Fruit fly (Drosophila melanogaster): ENCODE data around the gene Nep1.
A peak's percentile ranks its signal among the peaks of the same experiment; 100 is the strongest.

Gene Nep1

dm6 chrX:6068714-6069113, 22.3 kb upstream of the Nep1 start:
- no peak for TF ChIP-seq Ets98B (GFP tag; IDR thresholded peaks at IDR 0.05)
- no peak for TF ChIP-seq CG15710 (tag; optimal IDR thresholded peaks at IDR 0.05)
- TF ChIP-seq CG13204 (GFP tag; optimal IDR thresholded peaks at IDR 0.05) = no peak
- TF ChIP-seq CG17806 (tag; optimal IDR thresholded peaks at IDR 0.05) = no peak
- TF ChIP-seq CG12605 (GFP tag; IDR thresholded peaks at IDR 0.05) = no peak
- TF ChIP-seq CG9948 (tag; optimal IDR thresholded peaks at IDR 0.05) = no peak
- no peak for TF ChIP-seq Pif1A (GFP tag; optimal IDR thresholded peaks at IDR 0.05)
- no peak for TF ChIP-seq CG8159 (tag; optimal IDR thresholded peaks at IDR 0.05)
- no peak for TF ChIP-seq CG34367 (tag; optimal IDR thresholded peaks at IDR 0.05)
- TF ChIP-seq CG10348 (GFP tag; IDR thresholded peaks at IDR 0.05) = no peak
- TF ChIP-seq Pif1B (GFP tag; optimal IDR thresholded peaks at IDR 0.05) = no peak

DNA sequence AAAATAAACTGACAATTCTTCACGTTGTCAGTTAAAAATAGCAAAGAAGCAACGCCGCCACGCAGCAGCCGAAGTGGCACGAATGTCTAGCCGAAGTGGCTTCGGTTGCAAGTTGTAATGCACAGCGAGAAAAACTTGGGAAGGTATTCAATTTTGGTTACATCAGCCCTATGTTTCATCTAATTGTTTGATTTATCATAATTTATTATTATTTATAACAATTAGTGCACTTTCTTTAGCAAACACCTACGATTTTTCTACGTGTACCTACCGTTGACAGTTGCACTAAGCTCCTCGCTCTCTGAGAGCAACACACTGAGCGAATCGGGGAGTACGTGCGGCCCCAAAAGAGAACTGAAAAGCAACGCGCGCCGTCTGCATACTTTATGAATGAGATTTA, 16.2 kb upstream of the Nep1 start, which contains the start of gene Tsp5D:
Tsp5D (minus strand) TSS at position 13 of the 400 bp plus-strand sequence.
- TF ChIP-seq CG14655 (GFP tag; optimal IDR thresholded peaks at IDR 0.05) = peak; percentile 99
- peak; percentile 93 for TF ChIP-seq CG34367 (tag; optimal IDR thresholded peaks at IDR 0.05)
- TF ChIP-seq rn (GFP tag; IDR thresholded peaks at IDR 0.05) = peak; percentile 99
- peak; percentile 52 for TF ChIP-seq Snoo (tag; optimal IDR thresholded peaks at IDR 0.05)
- TF ChIP-seq CG32121 (GFP tag; IDR thresholded peaks at IDR 0.05) = peak; percentile 99
- peak; percentile 90 for TF ChIP-seq Pif1A (GFP tag; optimal IDR thresholded peaks at IDR 0.05)
- peak; percentile 96 for TF ChIP-seq CG8159 (tag; optimal IDR thresholded peaks at IDR 0.05)
- TF ChIP-seq Pif1B (GFP tag; optimal IDR thresholded peaks at IDR 0.05) = peak; percentile 90
- peak; percentile 97 for TF ChIP-seq CG17806 (tag; optimal IDR thresholded peaks at IDR 0.05)
- TF ChIP-seq CG9948 (tag; optimal IDR thresholded peaks at IDR 0.05) = peak; percentile 95
- TF ChIP-seq CG8301 (tag; optimal IDR thresholded peaks at IDR 0.05) = peak; percentile 99
- TF ChIP-seq D1 (tag; optimal IDR thresholded peaks at IDR 0.05) = peak; percentile 54
- TF ChIP-seq EcR (GFP tag; optimal IDR thresholded peaks at IDR 0.05) = no peak
- TF ChIP-seq CG13204 (GFP tag; optimal IDR thresholded peaks at IDR 0.05) = peak; percentile 86
- peak; percentile 99 for TF ChIP-seq fd96Ca (GFP tag; IDR thresholded peaks at IDR 0.05)
- TF ChIP-seq Ets98B (GFP tag; IDR thresholded peaks at IDR 0.05) = peak; percentile 99
- TF ChIP-seq CG12605 (GFP tag; IDR thresholded peaks at IDR 0.05) = peak; percentile 99
- peak; percentile 89 for TF ChIP-seq gl (tag; optimal IDR thresholded peaks at IDR 0.05)
- peak; percentile 93 for TF ChIP-seq CG15710 (tag; optimal IDR thresholded peaks at IDR 0.05)
- TF ChIP-seq CG10348 (GFP tag; IDR thresholded peaks at IDR 0.05) = peak; percentile 95
- TF ChIP-seq CG4496 (GFP tag; IDR thresholded peaks at IDR 0.05) = peak; percentile 99

dm6 chrX:6075586-6075985, 15.4 kb upstream of the Nep1 start:
- TF ChIP-seq Snoo (tag; optimal IDR thresholded peaks at IDR 0.05) (no peak), CG14655 (GFP tag; optimal IDR thresholded peaks at IDR 0.05) (no peak), EcR (GFP tag; optimal IDR thresholded peaks at IDR 0.05) (no peak), Pif1A (GFP tag; optimal IDR thresholded peaks at IDR 0.05) (no peak), CG17806 (tag; optimal IDR thresholded peaks at IDR 0.05) (no peak), rn (GFP tag; IDR thresholded peaks at IDR 0.05) (no peak), D1 (tag; optimal IDR thresholded peaks at IDR 0.05) (no peak), CG10348 (GFP tag; IDR thresholded peaks at IDR 0.05) (no peak), CG12605 (GFP tag; IDR thresholded peaks at IDR 0.05) (no peak), CG13204 (GFP tag; optimal IDR thresholded peaks at IDR 0.05) (no peak), CG15710 (tag; optimal IDR thresholded peaks at IDR 0.05) (no peak), CG8301 (tag; optimal IDR thresholded peaks at IDR 0.05) (no peak), Pif1B (GFP tag; optimal IDR thresholded peaks at IDR 0.05) (no peak), fd96Ca (GFP tag; IDR thresholded peaks at IDR 0.05) (no peak)

DNA sequence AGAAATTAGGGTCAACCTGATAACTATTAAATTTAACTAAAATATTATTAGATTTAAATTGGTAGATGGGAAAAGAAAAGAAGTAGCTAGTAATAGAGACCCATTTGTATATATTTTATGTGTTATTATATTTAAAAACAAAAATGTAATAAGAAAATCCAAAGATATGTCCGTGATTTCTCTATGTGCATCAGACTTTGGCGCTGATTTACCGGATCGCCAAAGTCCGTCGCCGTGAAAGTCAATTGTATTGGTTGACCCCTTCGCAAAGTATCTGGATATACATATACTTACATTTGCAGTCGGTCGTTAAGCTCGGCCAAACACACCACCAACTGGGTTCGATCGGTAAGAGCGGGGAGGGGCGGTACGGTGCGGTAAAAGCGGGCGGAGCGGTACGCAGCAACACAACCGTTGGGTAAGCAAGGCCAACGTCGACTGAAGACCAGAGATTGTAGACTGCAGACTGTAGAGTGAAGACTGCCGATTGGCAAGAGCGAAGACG, 13.9 kb upstream of the Nep1 start:
- no peak for TF ChIP-seq D1 (tag; optimal IDR thresholded peaks at IDR 0.05)
- peak; percentile 28 for TF ChIP-seq EcR (GFP tag; optimal IDR thresholded peaks at IDR 0.05)
- peak; percentile 80 for TF ChIP-seq Ets98B (GFP tag; IDR thresholded peaks at IDR 0.05)
- peak; percentile 72 for TF ChIP-seq CG8159 (tag; optimal IDR thresholded peaks at IDR 0.05)
- TF ChIP-seq CG12605 (GFP tag; IDR thresholded peaks at IDR 0.05) = peak; percentile 65; the same call in 1 of the 2 replicates
- peak; percentile 75 for TF ChIP-seq CG8301 (tag; optimal IDR thresholded peaks at IDR 0.05)
- no peak for TF ChIP-seq fd96Ca (GFP tag; IDR thresholded peaks at IDR 0.05)
- TF ChIP-seq Pif1A (GFP tag; optimal IDR thresholded peaks at IDR 0.05) = peak; percentile 33
- TF ChIP-seq CG17806 (tag; optimal IDR thresholded peaks at IDR 0.05) = peak; percentile 56
- peak; percentile 60 for TF ChIP-seq Pif1B (GFP tag; optimal IDR thresholded peaks at IDR 0.05)
- no peak for TF ChIP-seq CG10348 (GFP tag; IDR thresholded peaks at IDR 0.05)
- TF ChIP-seq CG15710 (tag; optimal IDR thresholded peaks at IDR 0.05) = peak; percentile 74
- peak; percentile 72 for TF ChIP-seq CG4496 (GFP tag; IDR thresholded peaks at IDR 0.05)
- TF ChIP-seq gl (tag; optimal IDR thresholded peaks at IDR 0.05) = no peak
- TF ChIP-seq CG13204 (GFP tag; optimal IDR thresholded peaks at IDR 0.05) = peak; percentile 67
- TF ChIP-seq CG9948 (tag; optimal IDR thresholded peaks at IDR 0.05) = peak; percentile 63
- TF ChIP-seq CG32121 (GFP tag; IDR thresholded peaks at IDR 0.05) = peak; percentile 79
- peak; percentile 45 for TF ChIP-seq Snoo (tag; optimal IDR thresholded peaks at IDR 0.05)
- peak; percentile 48 for TF ChIP-seq CG34367 (tag; optimal IDR thresholded peaks at IDR 0.05)
- peak; percentile 45; the same call in 1 of the 2 replicates for TF ChIP-seq rn (GFP tag; IDR thresholded peaks at IDR 0.05)
- peak; percentile 84 for TF ChIP-seq CG14655 (GFP tag; optimal IDR thresholded peaks at IDR 0.05)

DNA sequence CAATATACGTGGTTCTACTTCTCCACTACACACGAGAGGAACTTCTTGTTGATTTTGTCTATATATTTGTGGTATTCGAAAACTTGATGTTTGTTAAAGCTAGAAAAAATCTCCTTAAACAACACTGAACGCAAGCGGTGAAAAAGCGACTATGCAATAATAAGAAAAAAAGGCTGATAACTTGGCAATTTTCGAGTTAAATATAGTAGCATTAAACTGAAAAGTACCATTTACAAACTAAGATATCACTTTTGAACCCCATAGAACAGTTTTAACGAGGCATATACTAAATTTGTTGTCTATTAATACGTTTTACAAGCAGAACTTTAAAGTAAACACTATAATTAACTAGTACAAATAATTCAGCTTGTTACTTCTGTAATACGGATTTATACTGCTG, 13.3 kb upstream of the Nep1 start, which contains the start of gene CG4666:
CG4666 (minus strand) TSS at position 101 of the 400 bp plus-strand sequence.
- no peak for TF ChIP-seq CG32121 (GFP tag; IDR thresholded peaks at IDR 0.05)
- TF ChIP-seq CG8159 (tag; optimal IDR thresholded peaks at IDR 0.05) = no peak
- no peak for TF ChIP-seq CG15710 (tag; optimal IDR thresholded peaks at IDR 0.05)
- no peak for TF ChIP-seq CG8301 (tag; optimal IDR thresholded peaks at IDR 0.05)
- no peak for TF ChIP-seq Snoo (tag; optimal IDR thresholded peaks at IDR 0.05)
- TF ChIP-seq fd96Ca (GFP tag; IDR thresholded peaks at IDR 0.05) = no peak
- no peak for TF ChIP-seq CG34367 (tag; optimal IDR thresholded peaks at IDR 0.05)
- no peak for TF ChIP-seq CG10348 (GFP tag; IDR thresholded peaks at IDR 0.05)
- TF ChIP-seq CG17806 (tag; optimal IDR thresholded peaks at IDR 0.05) = no peak
- no peak for TF ChIP-seq EcR (GFP tag; optimal IDR thresholded peaks at IDR 0.05)
- TF ChIP-seq CG14655 (GFP tag; optimal IDR thresholded peaks at IDR 0.05) = no peak
- TF ChIP-seq CG9948 (tag; optimal IDR thresholded peaks at IDR 0.05) = no peak
- no peak for TF ChIP-seq Ets98B (GFP tag; IDR thresholded peaks at IDR 0.05)
- no peak for TF ChIP-seq CG12605 (GFP tag; IDR thresholded peaks at IDR 0.05)
- TF ChIP-seq Pif1B (GFP tag; optimal IDR thresholded peaks at IDR 0.05) = no peak
- TF ChIP-seq rn (GFP tag; IDR thresholded peaks at IDR 0.05) = no peak

Measured in whole organism, pupa.